Worm (Caenorhabditis elegans): ENCODE measurements around the gene rps-2.

ce11 chrIV:7881726-7882125 is 44.5 kb downstream of the rps-2 start, which contains the start of gene atic-1:
- no peak for TF ChIP-seq cog-1 (tag; optimal IDR thresholded peaks at IDR 0.05)
- no peak for TF ChIP-seq T22C8.4 (GFP tag; IDR thresholded peaks at IDR 0.05)

Data from whole organism, midembryonic.